Worm (Caenorhabditis elegans): ENCODE data around the gene fbxc-27.
A peak's percentile ranks its signal among the peaks of the same experiment; 100 is the strongest.
"Not testable (repeated sequence)": the region's sequence is repeated elsewhere in the genome, so short reads cannot be mapped to it uniquely, and the experiment has no call there.

The fbxc-27 gene

DNA sequence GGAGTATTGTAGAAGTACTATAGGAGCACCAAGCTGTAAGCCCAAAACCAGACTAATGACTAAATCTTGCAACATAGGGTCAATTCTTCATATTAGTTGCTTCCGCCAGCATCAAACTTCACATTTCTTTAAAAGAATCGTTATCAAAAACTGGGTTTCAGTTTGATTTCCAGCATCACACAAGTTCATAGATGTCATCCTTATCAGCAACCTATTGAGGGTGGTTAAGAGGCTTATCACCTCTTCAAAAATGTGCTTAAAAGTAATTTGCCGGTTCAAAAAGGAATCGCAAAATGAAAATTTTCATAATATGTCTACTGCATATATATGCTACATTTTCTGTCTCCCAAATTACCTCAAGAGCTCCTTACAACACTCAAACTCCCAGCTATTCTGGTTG lies 34.2 kb downstream of the fbxc-27 start, which contains the start of gene clec-43:
clec-43 (plus strand) TSS at position 294 of the 400 bp plus-strand sequence.
- 0 out of 2 replicates have a peak, but pooled peaks have one; percentile 23 for TF ChIP-seq F37B4.10 (GFP tag; IDR thresholded peaks at IDR 0.05)
- TF ChIP-seq C17E4.6 (GFP tag; IDR thresholded peaks at IDR 0.05), result no peak
- TF ChIP-seq nhr-80 (tag; optimal IDR thresholded peaks at IDR 0.05), result peak; percentile 70

DNA sequence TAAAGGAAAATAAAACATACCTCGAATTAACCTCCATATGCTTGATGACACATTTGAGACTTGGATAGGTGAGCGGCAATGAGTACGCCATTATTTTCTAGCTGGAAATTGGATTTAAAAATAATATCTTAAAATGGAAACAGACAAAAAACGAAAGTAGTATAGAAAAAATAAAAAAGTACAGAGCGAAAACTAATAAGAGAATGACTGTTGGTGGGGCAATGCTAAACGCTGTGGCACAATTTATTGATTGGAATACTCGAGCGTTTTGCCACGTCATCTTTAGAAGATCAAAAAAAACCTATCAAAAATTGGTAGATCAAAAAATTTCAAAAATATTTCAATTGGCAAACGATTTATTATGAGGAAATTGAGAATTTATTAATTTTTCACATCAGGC lies 38.5 kb downstream of the fbxc-27 start, which contains the start of gene fbxc-32:
fbxc-32 (minus strand) TSS at position 101 of the 400 bp plus-strand sequence.
- TF ChIP-seq nhr-80 (tag; optimal IDR thresholded peaks at IDR 0.05) (no peak), hmg-1.2 (GFP tag; IDR thresholded peaks at IDR 0.05) (no peak), ets-4 (GFP tag; optimal IDR thresholded peaks at IDR 0.05) (no peak), K12H6.12 (tag; optimal IDR thresholded peaks at IDR 0.05) (no peak), F52B5.7 (tag; optimal IDR thresholded peaks at IDR 0.05) (no peak), let-526 (GFP tag; IDR thresholded peaks at IDR 0.05) (no peak)

DNA sequence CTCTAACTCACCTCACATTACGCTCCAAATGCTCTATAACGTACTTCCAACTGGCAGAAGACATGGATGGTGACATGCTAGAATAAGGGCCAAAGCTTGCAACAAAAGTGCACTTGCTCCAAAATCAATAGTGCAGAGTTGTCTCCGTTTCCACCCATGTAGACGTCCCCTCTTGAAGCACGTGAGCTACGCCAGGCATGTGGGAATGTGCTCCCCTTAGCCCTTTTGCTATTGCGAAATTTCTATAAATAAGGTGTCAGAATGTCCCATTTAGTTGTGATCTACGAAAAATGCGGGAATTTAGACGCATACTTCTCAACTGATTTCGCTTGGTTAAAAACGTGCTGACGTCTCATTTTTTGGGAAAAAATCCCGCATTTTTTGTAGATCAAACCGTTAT lies 40.8 kb downstream of the fbxc-27 start:
- TF ChIP-seq madf-8 (GFP tag; conservative IDR thresholded peaks at IDR 0.05) (no peak), sea-2 (GFP tag; IDR thresholded peaks at IDR 0.05) (no peak), Y53F4B.3 (GFP tag; IDR thresholded peaks at IDR 0.05) (no peak), K12H6.12 (tag; optimal IDR thresholded peaks at IDR 0.05) (no peak), madf-3 (GFP tag; IDR thresholded peaks at IDR 0.05) (0 out of 2 replicates have a peak, but pooled peaks have one; percentile 41), cebp-1 (GFP tag; IDR thresholded peaks at IDR 0.05) (peak; percentile 68), cebp-1 (tag; optimal IDR thresholded peaks at IDR 0.05) (peak; percentile 91), unc-130 (GFP tag; optimal IDR thresholded peaks at IDR 0.05) (no peak)

DNA sequence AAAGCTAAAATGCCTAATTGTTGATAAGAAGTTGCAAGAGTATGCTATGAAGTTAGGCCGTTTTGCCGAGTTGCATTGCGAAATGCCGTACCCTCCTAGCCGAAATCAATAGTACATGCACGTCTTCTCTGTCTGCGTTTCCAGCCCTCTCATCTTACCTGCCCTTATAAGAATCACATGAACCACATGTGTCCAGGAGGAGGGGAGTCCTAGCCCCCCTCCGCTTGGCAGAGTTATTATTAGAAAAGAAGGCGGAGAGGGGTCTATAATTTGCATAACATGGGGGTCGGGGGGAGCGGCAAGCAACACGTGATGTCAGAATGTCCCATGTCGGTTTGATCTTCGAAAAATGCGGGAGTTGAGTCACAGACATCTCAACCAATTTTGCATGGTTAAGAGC lies 43.5 kb downstream of the fbxc-27 start:
- TF ChIP-seq K11D2.4 (GFP tag; IDR thresholded peaks at IDR 0.05) (no peak), B0019.2 (GFP tag; conservative IDR thresholded peaks at IDR 0.05) (no peak), zfh-2 (GFP tag; conservative IDR thresholded peaks at IDR 0.05) (0 out of 2 replicates have a peak, but pooled peaks have one; percentile 5), somi-1 (GFP tag; optimal IDR thresholded peaks at IDR 0.05) (no peak)

DNA sequence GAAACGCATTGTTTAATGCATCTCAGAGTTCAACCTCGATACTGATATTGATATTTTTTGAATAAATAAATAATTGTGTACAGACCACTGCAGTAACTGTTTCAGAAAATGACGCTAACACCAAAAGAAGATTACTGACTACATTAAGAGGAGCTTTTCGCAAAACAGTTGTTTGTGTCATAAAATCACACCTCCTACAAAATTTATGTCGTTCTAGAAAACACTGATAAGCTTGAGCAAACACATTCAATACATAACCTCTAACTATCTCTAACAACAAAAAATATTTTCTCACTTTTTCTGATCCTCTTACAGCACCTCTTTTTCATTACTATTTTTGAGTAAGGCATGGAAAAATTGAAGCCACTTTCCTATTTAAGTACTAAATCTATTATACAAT lies 45.1 kb downstream of the fbxc-27 start, which contains the start of gene fbxc-7:
fbxc-7 (plus strand) TSS at position 301 of the 400 bp plus-strand sequence.
- not testable (repeated sequence) for TF ChIP-seq efl-1 (GFP tag; optimal IDR thresholded peaks at IDR 0.05); T26A5.8 (tag; optimal IDR thresholded peaks at IDR 0.05); nfya-1 (tag; optimal IDR thresholded peaks at IDR 0.05; ENCODE audit: borderline replicate concordance, insufficient read depth)

DNA sequence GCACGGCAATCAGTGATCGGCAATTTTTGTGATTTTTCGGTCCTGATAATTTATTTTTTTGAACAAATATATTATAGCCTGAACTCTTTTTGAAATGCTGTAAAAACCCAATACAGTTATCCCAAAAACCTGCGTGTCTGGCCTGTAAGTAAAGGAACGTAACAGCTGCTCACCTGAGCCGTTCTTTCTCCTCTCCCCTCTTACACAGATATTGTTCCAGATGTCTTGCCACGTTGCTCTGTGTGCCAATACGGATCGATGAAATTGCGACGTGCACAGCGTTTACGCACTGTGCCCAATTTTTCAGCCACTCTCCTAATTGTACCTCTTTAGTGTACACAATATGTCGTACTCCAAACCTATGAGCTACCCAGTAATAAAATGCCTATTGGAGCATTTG lies 49.0 kb downstream of the fbxc-27 start, which contains the start of gene sdz-4:
sdz-4 (plus strand) TSS at position 301 of the 400 bp plus-strand sequence.
- no peak for TF ChIP-seq lsy-27 (tag; optimal IDR thresholded peaks at IDR 0.05; ENCODE audit: borderline replicate concordance, insufficient read depth)
- no peak for TF ChIP-seq B0019.2 (GFP tag; conservative IDR thresholded peaks at IDR 0.05)

DNA sequence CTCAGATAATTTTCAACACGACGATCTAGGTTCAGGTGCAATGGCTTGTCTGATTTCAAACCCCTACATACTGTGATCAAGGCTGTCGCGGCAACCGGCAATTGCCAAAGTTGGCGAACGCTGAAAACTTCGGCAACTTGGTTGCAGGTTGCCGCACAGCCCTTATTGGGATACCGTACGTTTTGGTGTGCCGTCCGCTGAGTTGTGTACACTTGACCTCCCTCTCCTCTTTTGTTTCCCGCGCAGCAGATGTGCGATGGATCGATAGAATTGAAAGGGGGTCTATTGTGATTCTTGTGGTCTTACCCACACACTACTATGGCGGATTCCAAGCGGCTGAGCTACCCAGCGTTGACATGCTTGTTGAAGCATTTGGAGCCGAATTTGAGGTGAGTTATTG lies 50.6 kb downstream of the fbxc-27 start, which contains the start of the genes C32B5.18 and C32B5.7:
C32B5.18 (plus strand) TSS at position 301 of the 400 bp plus-strand sequence.
C32B5.7 (plus strand) TSS at position 311 of the 400 bp plus-strand sequence.
- TF ChIP-seq madf-8 (GFP tag; conservative IDR thresholded peaks at IDR 0.05) (no peak), egl-18 (GFP tag; IDR thresholded peaks at IDR 0.05) (0 out of 2 replicates have a peak, but pooled peaks have one; percentile 29), ceh-27 (GFP tag; optimal IDR thresholded peaks at IDR 0.05) (no peak), akir-1 (GFP tag; optimal IDR thresholded peaks at IDR 0.05) (no peak), dpl-1 (GFP tag; optimal IDR thresholded peaks at IDR 0.05) (no peak), bed-1 (GFP tag; IDR thresholded peaks at IDR 0.05) (no peak), madf-3 (GFP tag; IDR thresholded peaks at IDR 0.05) (0 out of 2 replicates have a peak, but pooled peaks have one; percentile 36)

Measured in whole organism, young adult.